Fruit fly (Drosophila melanogaster) whole organism, wandering third instar larva: ENCODE results near the gene gdl-ORF39.

ENCODE experiments used
- Abd-B ChIP-seq: fragments of >200 bp; optimal IDR thresholded peaks from 2 replicates; lab custom pipeline; 2017; ENCODE audit warnings: missing biosample characterization, missing genetic modification characterization
- CG9705 ChIP-seq: fragments of 200-800 bp; sonication (Bioruptor generic); optimal IDR thresholded peaks from 2 replicates; lab custom pipeline; 2018; ENCODE audit warnings: missing biosample characterization, mild to moderate bottlenecking, missing genetic modification characterization
- GATAd ChIP-seq: sonication (Bioruptor generic); optimal IDR thresholded peaks from 2 replicates; lab custom pipeline; 2016; ENCODE audit warnings: missing biosample characterization, missing genetic modification characterization
- HLH106 ChIP-seq: fragments of 200-800 bp; optimal IDR thresholded peaks from 3 replicates; lab custom pipeline; 2019; ENCODE audit warnings: missing biosample characterization, mild to moderate bottlenecking, missing genetic modification characterization, moderate library complexity
- OdsH ChIP-seq: fragments of 200-800 bp; sonication (Bioruptor generic); optimal IDR thresholded peaks from 2 replicates; lab custom pipeline; 2016; ENCODE audit warnings: missing biosample characterization, mild to moderate bottlenecking, missing genetic modification characterization
- dmrt93B ChIP-seq: fragments of 200-800 bp; sonication (Bioruptor generic); optimal IDR thresholded peaks from 2 replicates; lab custom pipeline; 2018; ENCODE audit warnings: missing biosample characterization, mild to moderate bottlenecking, missing genetic modification characterization
- dsf ChIP-seq: sonication (Bioruptor generic); optimal IDR thresholded peaks from 2 replicates; lab custom pipeline; 2016; ENCODE audit warnings: missing biosample characterization, missing genetic modification characterization, borderline replicate concordance
- foxo ChIP-seq, 2 experiments: fragments of 200-800 bp; sonication (Bioruptor generic); optimal IDR thresholded peaks; 2 replicates in 1 of 2; 3 replicates in 1 of 2; lab custom pipeline; 2016 to 2017; ENCODE audit warnings: missing biosample characterization in 2 of 2, missing genetic modification characterization in 2 of 2
- fru ChIP-seq: fragments of 200-800 bp; sonication (Bioruptor generic); optimal IDR thresholded peaks from 3 replicates; lab custom pipeline; 2016; ENCODE audit warnings: missing biosample characterization, mild to moderate bottlenecking, missing genetic modification characterization
- jim ChIP-seq: fragments of 175-275, 200-325 bp; sonication (Bioruptor generic); optimal IDR thresholded peaks from 2 replicates; lab custom pipeline; 2016; ENCODE audit warnings: missing biosample characterization, mild to moderate bottlenecking, missing genetic modification characterization
- psq ChIP-seq: fragments of 200-800 bp; sonication (Bioruptor generic); optimal IDR thresholded peaks from 3 replicates; lab custom pipeline; 2017; ENCODE audit warnings: missing biosample characterization, mild to moderate bottlenecking, missing genetic modification characterization, moderate library complexity
- sage ChIP-seq: fragments of 200-800 bp; sonication (Bioruptor generic); optimal IDR thresholded peaks from 2 replicates; lab custom pipeline; 2016; ENCODE audit warnings: missing biosample characterization, mild to moderate bottlenecking, missing genetic modification characterization
- tai ChIP-seq: sonication (Bioruptor generic); optimal IDR thresholded peaks from 2 replicates; lab custom pipeline; 2016; ENCODE audit warnings: missing biosample characterization, missing genetic modification characterization
- usp ChIP-seq: fragments of >200 bp; optimal IDR thresholded peaks from 2 replicates; lab custom pipeline; 2017; ENCODE audit warnings: missing biosample characterization, missing genetic modification characterization

- TF ChIP-seq tai (GFP tag; lab: Kevin White, UChicago) (no peak), OdsH (GFP tag; lab: Kevin White, UChicago) (no peak), HLH106 (tag; lab: Kevin White, UChicago) (no peak), GATAd (GFP tag; lab: Kevin White, UChicago) (no peak), foxo (GFP tag; optimal IDR thresholded peaks at IDR 0.05; lab: Kevin White, UChicago) (no peak), Abd-B (GFP tag; lab: Kevin White, UChicago) (no peak), jim (GFP tag; lab: Kevin White, UChicago) (no peak), dsf (no peak), usp (GFP tag; lab: Kevin White, UChicago) (no peak), dmrt93B (GFP tag; lab: Kevin White, UChicago) (no peak), CG9705 (GFP tag; lab: Kevin White, UChicago) (no peak), fru (GFP tag; lab: Kevin White, UChicago) (no peak), sage (GFP tag; lab: Kevin White, UChicago) (no peak), psq (GFP tag; lab: Kevin White, UChicago) (no peak)
Measured at dm6 chr3L:15514814-15515495, 5.7 kb downstream of the gdl-ORF39 start.
